Fruit fly (Drosophila melanogaster) whole organism, embryonic: Measurements from ENCODE around the gene CG42819.
A peak's percentile ranks its signal among the peaks of the same experiment; 100 is the strongest.

ENCODE experiments used
- Atf-2 ChIP-seq: fragments of 200-800 bp; sonication (Bioruptor generic); optimal IDR thresholded peaks from 2 replicates; lab custom pipeline; 2016; ENCODE audit warnings: missing biosample characterization, missing genetic modification characterization
- Bteb2 ChIP-seq: fragments of 200-800 bp; sonication (Bioruptor generic); optimal IDR thresholded peaks from 2 replicates; lab custom pipeline; 2016; ENCODE audit warnings: missing biosample characterization, missing genetic modification characterization
- CG11504 ChIP-seq: fragments of 200-800 bp; sonication (Bioruptor generic); optimal IDR thresholded peaks from 3 replicates; lab custom pipeline; 2019; ENCODE audit warnings: missing biosample characterization, mild to moderate bottlenecking, missing genetic modification characterization, moderate library complexity
- CG12155 ChIP-seq: fragments of 200-800 bp; sonication (Bioruptor generic); optimal IDR thresholded peaks from 3 replicates; lab custom pipeline; 2016; ENCODE audit warnings: missing biosample characterization, missing genetic modification characterization
- CG12219 ChIP-seq: fragments of 200-800 bp; sonication (Bioruptor generic); optimal IDR thresholded peaks from 3 replicates; lab custom pipeline; 2018; ENCODE audit warnings: missing biosample characterization, mild to moderate bottlenecking, missing genetic modification characterization
- CG14014 ChIP-seq: fragments of 200-800 bp; sonication (Bioruptor generic); IDR thresholded peaks from 2 replicates; pipeline ENCODE4 v1.3.6; 2022; ENCODE audit warnings: missing biosample characterization, missing genetic modification characterization
- CG15073 ChIP-seq: fragments of 200-800 bp; sonication (Bioruptor generic); optimal IDR thresholded peaks from 2 replicates; lab custom pipeline; 2016; ENCODE audit warnings: missing biosample characterization, missing genetic modification characterization
- CG16779 ChIP-seq: fragments of 200-800 bp; sonication (Bioruptor generic); IDR thresholded peaks from 2 replicates; pipeline ENCODE4 v1.3.6; 2022; ENCODE audit warnings: missing biosample characterization, missing genetic modification characterization
- CG17912 ChIP-seq: fragments of 200-800 bp; sonication (Bioruptor generic); optimal IDR thresholded peaks from 2 replicates; lab custom pipeline; 2018; ENCODE audit warnings: missing biosample characterization, mild to moderate bottlenecking, missing genetic modification characterization
- CG1832 ChIP-seq: fragments of 200-800 bp; sonication (Bioruptor generic); optimal IDR thresholded peaks from 2 replicates; lab custom pipeline; 2017; ENCODE audit warnings: missing biosample characterization, mild to moderate bottlenecking, missing genetic modification characterization, inconsistent platforms
- CG2199 ChIP-seq: fragments of 200-800 bp; sonication (Bioruptor generic); IDR thresholded peaks from 3 replicates; pipeline ENCODE4 v1.3.6; 2022; ENCODE audit warnings: missing biosample characterization, missing genetic modification characterization
- CG33213 ChIP-seq: fragments of 200-800 bp; sonication (Bioruptor generic); optimal IDR thresholded peaks from 3 replicates; lab custom pipeline; 2016; ENCODE audit warnings: missing biosample characterization, missing genetic modification characterization
- CG6683 ChIP-seq: fragments of 200-800 bp; sonication (Bioruptor generic); optimal IDR thresholded peaks from 2 replicates; lab custom pipeline; 2017; ENCODE audit warnings: missing biosample characterization, mild to moderate bottlenecking, missing genetic modification characterization, missing genetic modification reagents
- CG6854 ChIP-seq: fragments of 200-800 bp; sonication (Bioruptor generic); optimal IDR thresholded peaks from 3 replicates; lab custom pipeline; 2017; ENCODE audit warnings: missing biosample characterization, mild to moderate bottlenecking, missing genetic modification characterization
- CG9609 ChIP-seq: fragments of 200-800 bp; sonication (Bioruptor generic); optimal IDR thresholded peaks from 3 replicates; lab custom pipeline; 2016; ENCODE audit warnings: missing biosample characterization, missing genetic modification characterization
- CG9727 ChIP-seq: fragments of 200-800 bp; sonication (Bioruptor generic); optimal IDR thresholded peaks from 3 replicates; lab custom pipeline; 2017; ENCODE audit warnings: missing biosample characterization, mild to moderate bottlenecking, missing genetic modification characterization
- CG9817 ChIP-seq: fragments of 200-800 bp; sonication (Bioruptor generic); optimal IDR thresholded peaks from 2 replicates; lab custom pipeline; 2018; ENCODE audit warnings: missing biosample characterization, mild to moderate bottlenecking, missing genetic modification characterization, moderate library complexity
- CG9932 ChIP-seq: fragments of 200-800 bp; sonication (Bioruptor generic); IDR thresholded peaks from 2 replicates; pipeline ENCODE4 v1.3.6; 2022; ENCODE audit warnings: missing biosample characterization, missing genetic modification characterization
- Camta ChIP-seq: fragments of 200-800 bp; sonication (Bioruptor generic); optimal IDR thresholded peaks from 2 replicates; lab custom pipeline; 2016; ENCODE audit warnings: missing biosample characterization, missing genetic modification characterization
- Dfd ChIP-seq, 2 experiments: fragments of >200 bp; optimal IDR thresholded peaks; 2 replicates each; lab custom pipeline; 2017; ENCODE audit warnings: missing biosample characterization in 2 of 2, missing genetic modification characterization in 2 of 2
- Hr51 ChIP-seq, 2 experiments: fragments of 200-800 bp; sonication (Bioruptor generic); optimal IDR thresholded peaks; 2 replicates in 1 of 2; 3 replicates in 1 of 2; lab custom pipeline; 2016 to 2018; ENCODE audit warnings: missing biosample characterization in 2 of 2, missing genetic modification characterization in 2 of 2, mild to moderate bottlenecking in 1 of 2, moderate library complexity in 1 of 2
- Meics ChIP-seq: fragments of 200-800 bp; sonication (Bioruptor generic); optimal IDR thresholded peaks from 2 replicates; lab custom pipeline; 2017; ENCODE audit warnings: missing biosample characterization, mild to moderate bottlenecking, missing genetic modification characterization
- Mes4 ChIP-seq: fragments of 200-800 bp; sonication (Bioruptor generic); optimal IDR thresholded peaks from 2 replicates; lab custom pipeline; 2016; ENCODE audit warnings: missing biosample characterization, missing genetic modification characterization
- NC2α ChIP-seq: fragments of 200-800 bp; sonication (Bioruptor generic); optimal IDR thresholded peaks from 2 replicates; lab custom pipeline; 2016; ENCODE audit warnings: missing biosample characterization, missing genetic modification characterization
- NFAT ChIP-seq: fragments of 200-800 bp; sonication (Bioruptor generic); IDR thresholded peaks from 2 replicates; pipeline ENCODE4 v1.3.6; 2022; ENCODE audit warnings: missing biosample characterization, missing genetic modification characterization
- NK7.1 ChIP-seq: fragments of 200-800 bp; sonication (Bioruptor generic); optimal IDR thresholded peaks from 3 replicates; lab custom pipeline; 2016; ENCODE audit warnings: missing biosample characterization, missing genetic modification characterization
- Sox100B ChIP-seq: fragments of 200-800 bp; sonication (Bioruptor generic); optimal IDR thresholded peaks from 3 replicates; lab custom pipeline; 2018; ENCODE audit warnings: missing biosample characterization, mild to moderate bottlenecking, missing genetic modification characterization
- Ssrp ChIP-seq: fragments of 200-800 bp; sonication (Bioruptor generic); optimal IDR thresholded peaks from 2 replicates; lab custom pipeline; 2018; ENCODE audit warnings: missing biosample characterization, mild to moderate bottlenecking, missing genetic modification characterization, moderate library complexity
- Xrp1 ChIP-seq: fragments of 200-800 bp; sonication (Bioruptor generic); IDR thresholded peaks from 2 replicates; pipeline ENCODE4 v1.3.6; 2022; ENCODE audit warnings: missing biosample characterization, missing genetic modification characterization
- ash1 ChIP-seq: fragments of 200-800 bp; sonication (Bioruptor generic); optimal IDR thresholded peaks from 2 replicates; lab custom pipeline; 2018; ENCODE audit warnings: missing biosample characterization, mild to moderate bottlenecking, missing genetic modification characterization
- ato ChIP-seq: fragments of 200-800 bp; sonication (Bioruptor generic); IDR thresholded peaks from 2 replicates; pipeline ENCODE4 v1.3.6; 2022; ENCODE audit warnings: missing biosample characterization, missing genetic modification characterization; ENCODE audit not compliant: partially characterized antibody
- cad ChIP-seq: fragments of >200 bp; optimal IDR thresholded peaks from 2 replicates; lab custom pipeline; 2017; ENCODE audit warnings: missing biosample characterization, missing genetic modification characterization
- emc ChIP-seq: fragments of 200-800 bp; sonication (Bioruptor generic); optimal IDR thresholded peaks from 2 replicates; lab custom pipeline; 2016; ENCODE audit warnings: missing biosample characterization, missing genetic modification characterization
- gce ChIP-seq: fragments of 200-800 bp; sonication (Bioruptor generic); IDR thresholded peaks from 3 replicates; pipeline ENCODE4 v1.3.6; 2022; ENCODE audit warnings: missing biosample characterization, missing genetic modification characterization
- ham ChIP-seq: fragments of 200-800 bp; sonication (Bioruptor generic); IDR thresholded peaks from 2 replicates; pipeline ENCODE4 v1.3.6; 2022; ENCODE audit warnings: missing biosample characterization, missing genetic modification characterization
- knrl ChIP-seq: fragments of 200-800 bp; sonication (Bioruptor generic); IDR thresholded peaks from 3 replicates; pipeline ENCODE4 v1.3.6; 2022; ENCODE audit warnings: missing biosample characterization, missing genetic modification characterization; ENCODE audit not compliant: partially characterized antibody
- lbe ChIP-seq: fragments of 200-800 bp; sonication (Bioruptor generic); optimal IDR thresholded peaks from 2 replicates; lab custom pipeline; 2016; ENCODE audit warnings: missing biosample characterization, mild to moderate bottlenecking, missing genetic modification characterization
- nmo ChIP-seq: fragments of 200-800 bp; sonication (Bioruptor generic); optimal IDR thresholded peaks from 2 replicates; lab custom pipeline; 2018; ENCODE audit warnings: missing biosample characterization, mild to moderate bottlenecking, missing genetic modification characterization, moderate library complexity
- otp ChIP-seq: fragments of 200-800 bp; sonication (Bioruptor generic); IDR thresholded peaks from 3 replicates; pipeline ENCODE4, ENCODE4 v1.3.6; 2022; ENCODE audit warnings: missing biosample characterization, missing genetic modification characterization
- ro ChIP-seq: fragments of 200-800 bp; sonication (Bioruptor generic); IDR thresholded peaks from 2 replicates; pipeline ENCODE4 v1.3.6; 2022; ENCODE audit warnings: missing biosample characterization, missing genetic modification characterization
- sc ChIP-seq, 3 experiments: fragments of >200 bp in 2 of 3; fragments of 200-800 bp in 1 of 3; sonication (Bioruptor generic) in 1 of 3; optimal IDR thresholded peaks; 2 replicates in 2 of 3; 3 replicates in 1 of 3; lab custom pipeline; 2017; ENCODE audit warnings: mild to moderate bottlenecking in 1 of 3, missing biosample characterization in 1 of 3, missing genetic modification characterization in 1 of 3, missing genetic modification reagents in 1 of 3
- sima ChIP-seq: fragments of 200-800 bp; sonication (Bioruptor generic); optimal IDR thresholded peaks from 2 replicates; lab custom pipeline; 2016; ENCODE audit warnings: missing biosample characterization, missing genetic modification characterization
- slbo ChIP-seq: fragments of 200-800 bp; sonication (Bioruptor generic); IDR thresholded peaks from 2 replicates; pipeline ENCODE4 v1.3.6; 2022; ENCODE audit warnings: missing biosample characterization, missing genetic modification characterization
- sob ChIP-seq: fragments of 200-800 bp; sonication (Bioruptor generic); IDR thresholded peaks from 2 replicates; pipeline ENCODE4 v1.3.6; 2022; ENCODE audit warnings: missing biosample characterization, missing genetic modification characterization
- ssp ChIP-seq: fragments of 200-800 bp; sonication (Bioruptor generic); IDR thresholded peaks from 2 replicates; pipeline ENCODE4 v1.3.6; 2022; ENCODE audit warnings: missing biosample characterization, missing genetic modification characterization
- toy ChIP-seq: fragments of 200-800 bp; sonication (Bioruptor generic); IDR thresholded peaks from 2 replicates; pipeline ENCODE4 v1.3.6; 2022; ENCODE audit warnings: missing biosample characterization, missing genetic modification characterization
- twi ChIP-seq: fragments of 200-800 bp; optimal IDR thresholded peaks from 2 replicates; lab custom pipeline; 2019; ENCODE audit warnings: missing biosample characterization, mild to moderate bottlenecking, missing genetic modification characterization, moderate library complexity
- vvl ChIP-seq: fragments of 200-800 bp; sonication (Bioruptor generic); IDR thresholded peaks from 2 replicates; pipeline ENCODE4 v1.3.6; 2022; ENCODE audit warnings: missing biosample characterization, missing genetic modification characterization
- zen ChIP-seq: fragments of 200-800 bp; sonication (Bioruptor generic); optimal IDR thresholded peaks from 3 replicates; lab custom pipeline; 2018; ENCODE audit warnings: missing biosample characterization, mild to moderate bottlenecking, missing genetic modification characterization, moderate library complexity
- zfh2 ChIP-seq: fragments of 200-800 bp; sonication (Bioruptor generic); optimal IDR thresholded peaks from 2 replicates; lab custom pipeline; 2016; ENCODE audit warnings: missing biosample characterization, missing genetic modification characterization

CG42819 gene

DNA sequence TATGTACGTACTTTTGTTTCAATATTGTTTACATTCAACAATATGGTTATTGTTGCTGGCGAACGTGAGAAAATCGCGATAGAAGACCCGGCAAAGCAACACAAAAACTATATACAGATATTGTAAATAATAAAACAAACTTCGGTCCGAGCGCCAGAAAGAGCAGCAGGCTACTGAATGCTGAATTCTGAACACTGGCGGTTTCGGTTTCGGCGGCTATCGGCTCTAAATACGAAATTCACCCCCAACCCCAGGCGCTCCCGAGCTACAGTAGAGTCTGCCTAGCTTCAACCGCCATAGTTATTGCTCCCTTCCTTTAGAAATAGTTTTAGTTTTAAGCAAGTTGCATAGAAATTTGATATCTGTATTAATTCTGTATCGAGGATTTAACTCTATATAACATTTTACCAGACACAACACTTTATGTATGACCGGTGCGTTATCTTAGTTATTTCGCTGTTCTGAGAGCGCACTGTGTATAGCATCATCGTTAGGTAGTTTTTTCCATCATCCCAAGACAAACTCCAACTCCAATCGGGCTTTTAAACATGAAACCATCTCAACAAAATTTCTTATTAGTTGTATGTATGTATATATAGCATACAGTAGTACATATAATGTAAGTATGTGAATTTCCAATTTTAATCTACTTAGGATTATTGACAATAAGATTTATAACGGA, 26.7 kb downstream of the CG42819 start, which contains the start of gene CG7627 (continued):
- TF ChIP-seq CG9817: peak; percentile 74
- TF ChIP-seq CG17912 (GFP tag; lab: Kevin White, UChicago): peak; percentile 24
- TF ChIP-seq CG1832: no peak
- TF ChIP-seq NC2α (GFP tag; lab: Kevin White, UChicago): peak; percentile 12
- peak; percentile 65 for TF ChIP-seq lbe
- TF ChIP-seq CG14014 (GFP tag; lab: Robert Waterston, UW): peak; percentile 71
- peak; percentile 53 for TF ChIP-seq CG12155 (GFP tag; lab: Kevin White, UChicago)
- TF ChIP-seq NFAT (GFP tag; lab: Robert Waterston, UW): peak; percentile 82
- peak; percentile 63 for TF ChIP-seq CG6683 (GFP tag; lab: Kevin White, UChicago)
- peak; percentile 10 for TF ChIP-seq Bteb2 (GFP tag; lab: Kevin White, UChicago)
- TF ChIP-seq emc (GFP tag; lab: Kevin White, UChicago): peak; percentile 39
- peak; percentile 72 for TF ChIP-seq CG9609 (GFP tag; lab: Kevin White, UChicago)
- TF ChIP-seq otp (GFP tag; lab: Robert Waterston, UW): 0 out of 3 replicates have a peak, but pooled peaks have one; percentile 59
- peak; percentile 73 for TF ChIP-seq CG12219
- TF ChIP-seq sima (GFP tag; lab: Kevin White, UChicago): no peak
- peak; percentile 15 for TF ChIP-seq CG15073
- TF ChIP-seq ssp: peak; percentile 58
- TF ChIP-seq Meics (GFP tag; lab: Kevin White, UChicago): peak; percentile 84
- peak; percentile 61 for TF ChIP-seq Ssrp (tag; lab: Kevin White, UChicago)
- no peak for TF ChIP-seq ash1 (GFP tag; lab: Kevin White, UChicago)
- peak; percentile 82 for TF ChIP-seq CG9727 (GFP tag; lab: Kevin White, UChicago)
- TF ChIP-seq Hr51 (GFP tag; optimal IDR thresholded peaks at IDR 0.05; lab: Kevin White, UChicago): peak; percentile 21 to 77
- no peak for TF ChIP-seq CG2199 (GFP tag; lab: Robert Waterston, UW)
- 0 out of 2 replicates have a peak, but pooled peaks have one; percentile 34 for TF ChIP-seq CG16779
- peak; percentile 83 for TF ChIP-seq CG9932 (GFP tag; lab: Robert Waterston, UW)
- TF ChIP-seq CG33213 (GFP tag; lab: Kevin White, UChicago): peak; percentile 34
- peak; percentile 60 for TF ChIP-seq CG6854 (GFP tag; lab: Kevin White, UChicago)
- peak; percentile 60 for TF ChIP-seq Atf-2 (GFP tag; lab: Kevin White, UChicago)
- TF ChIP-seq ato (GFP tag; lab: Robert Waterston, UW): no peak
- peak; percentile 64 for TF ChIP-seq sob (GFP tag; lab: Robert Waterston, UW)
- TF ChIP-seq cad (GFP tag; lab: Kevin White, UChicago): no peak
- peak; percentile 63 for TF ChIP-seq NK7.1 (GFP tag; lab: Kevin White, UChicago)
- TF ChIP-seq slbo (GFP tag; lab: Robert Waterston, UW): peak; percentile 87
- TF ChIP-seq nmo: peak; percentile 67
- TF ChIP-seq ro (GFP tag; lab: Robert Waterston, UW): peak; percentile 70
- peak; percentile 47 for TF ChIP-seq Camta
- TF ChIP-seq vvl (GFP tag; lab: Robert Waterston, UW): peak; percentile 83
- TF ChIP-seq Sox100B: peak; percentile 79
- TF ChIP-seq Xrp1 (GFP tag; lab: Robert Waterston, UW): peak; percentile 83
- no peak for TF ChIP-seq twi (tag; lab: Kevin White, UChicago)
- TF ChIP-seq toy (GFP tag; lab: Robert Waterston, UW): peak; percentile 54; the same call in 1 of the 2 replicates
- TF ChIP-seq zfh2: peak; percentile 74
- TF ChIP-seq sc (optimal IDR thresholded peaks at IDR 0.05; lab: Kevin White, UChicago): no peak
- TF ChIP-seq sc (GFP tag; optimal IDR thresholded peaks at IDR 0.05; lab: Kevin White, UChicago): peak; percentile 6
- TF ChIP-seq Dfd (GFP tag; optimal IDR thresholded peaks at IDR 0.05; lab: Kevin White, UChicago): no peak
- peak; percentile 31; the same call in 1 of the 3 replicates for TF ChIP-seq gce (GFP tag; lab: Robert Waterston, UW)
- TF ChIP-seq Mes4 (GFP tag; lab: Kevin White, UChicago): peak; percentile 35
- TF ChIP-seq zen (tag; lab: Kevin White, UChicago): peak; percentile 11
- TF ChIP-seq knrl (GFP tag; lab: Robert Waterston, UW): no peak
- peak; percentile 71 for TF ChIP-seq CG11504 (tag; lab: Kevin White, UChicago)
- TF ChIP-seq ham (GFP tag; lab: Robert Waterston, UW): no peak
